Fruit fly (Drosophila melanogaster): Measurements from ENCODE around the gene mip130.

mip130 gene

dm6 chrX:1968581-1969258, 60.7 kb downstream of the mip130 start (continued):
- no peak for TF ChIP-seq CG3838 (GFP tag; optimal IDR thresholded peaks at IDR 0.05)
- TF ChIP-seq pros (GFP tag; optimal IDR thresholded peaks at IDR 0.05), result peak; percentile 18
- TF ChIP-seq trh (GFP tag; optimal IDR thresholded peaks at IDR 0.05), result no peak
- no peak for TF ChIP-seq CG12104 (GFP tag; optimal IDR thresholded peaks at IDR 0.05)
- no peak for TF ChIP-seq CG15696 (tag; optimal IDR thresholded peaks at IDR 0.05)
- TF ChIP-seq gsb-n (tag; optimal IDR thresholded peaks at IDR 0.05), result peak; percentile 41
- TF ChIP-seq gce (GFP tag; IDR thresholded peaks at IDR 0.05), result 0 out of 3 replicates have a peak, but pooled peaks have one; percentile 56
- TF ChIP-seq gsb (GFP tag; IDR thresholded peaks at IDR 0.05), result no peak
- TF ChIP-seq dimm (GFP tag; IDR thresholded peaks at IDR 0.05), result peak; percentile 24; the same call in 1 of the 2 replicates
- no peak for TF ChIP-seq Max (GFP tag; optimal IDR thresholded peaks at IDR 0.05)
- peak; percentile 40 for TF ChIP-seq CG3407 (GFP tag; optimal IDR thresholded peaks at IDR 0.05)
- no peak for TF ChIP-seq YL-1 (GFP tag; optimal IDR thresholded peaks at IDR 0.05)
- TF ChIP-seq CG16863 (GFP tag; optimal IDR thresholded peaks at IDR 0.05), result peak; percentile 53
- no peak for TF ChIP-seq CG1792 (GFP tag; optimal IDR thresholded peaks at IDR 0.05)
- no peak for TF ChIP-seq ems (GFP tag; optimal IDR thresholded peaks at IDR 0.05)
- TF ChIP-seq org-1 (GFP tag; optimal IDR thresholded peaks at IDR 0.05), result peak; percentile 68
- peak; percentile 37; the same call in 1 of the 3 replicates for TF ChIP-seq Mrtf (GFP tag; IDR thresholded peaks at IDR 0.05)
- TF ChIP-seq chinmo (GFP tag; IDR thresholded peaks at IDR 0.05; ENCODE audit: partially characterized antibody), result no peak
- no peak for TF ChIP-seq bigmax (GFP tag; optimal IDR thresholded peaks at IDR 0.05)
- TF ChIP-seq wek (GFP tag; optimal IDR thresholded peaks at IDR 0.05), result peak; percentile 61
- TF ChIP-seq Stat92E (GFP tag; optimal IDR thresholded peaks at IDR 0.05), result no peak
- no peak for TF ChIP-seq inv (GFP tag; IDR thresholded peaks at IDR 0.05; ENCODE audit: partially characterized antibody)
- peak; percentile 39 for TF ChIP-seq PHDP (tag; optimal IDR thresholded peaks at IDR 0.05)
- TF ChIP-seq Lpt (GFP tag; optimal IDR thresholded peaks at IDR 0.05), result no peak
- TF ChIP-seq Bgb (GFP tag; IDR thresholded peaks at IDR 0.05; ENCODE audit: partially characterized antibody), result no peak
- peak; percentile 49 for TF ChIP-seq bcd (GFP tag; optimal IDR thresholded peaks at IDR 0.05)
- TF ChIP-seq Nf-YC (tag; optimal IDR thresholded peaks at IDR 0.05), result peak; percentile 47
- peak; percentile 62 for TF ChIP-seq ssp (GFP tag; IDR thresholded peaks at IDR 0.05)
- no peak for TF ChIP-seq CG4617 (GFP tag; optimal IDR thresholded peaks at IDR 0.05; ENCODE audit: borderline replicate concordance)
- TF ChIP-seq CG7963 (GFP tag; IDR thresholded peaks at IDR 0.05; ENCODE audit: partially characterized antibody), result no peak
- peak; percentile 54; the same call in 1 of the 2 replicates for TF ChIP-seq ttk (GFP tag; IDR thresholded peaks at IDR 0.05)
- peak; percentile 39 for TF ChIP-seq Hsf (GFP tag; optimal IDR thresholded peaks at IDR 0.05)
- no peak for TF ChIP-seq zen (tag; optimal IDR thresholded peaks at IDR 0.05)
- TF ChIP-seq CG9727 (GFP tag; optimal IDR thresholded peaks at IDR 0.05), result no peak
- TF ChIP-seq gcm (GFP tag; optimal IDR thresholded peaks at IDR 0.05), result peak; percentile 51
- peak; percentile 47 for TF ChIP-seq Adf1 (GFP tag; IDR thresholded peaks at IDR 0.05)
- TF ChIP-seq CG2202 (tag; optimal IDR thresholded peaks at IDR 0.05), result peak; percentile 16
- TF ChIP-seq cad (GFP tag; optimal IDR thresholded peaks at IDR 0.05), result no peak
- TF ChIP-seq tx (GFP tag; optimal IDR thresholded peaks at IDR 0.05), result no peak
- TF ChIP-seq Kr (GFP tag; optimal IDR thresholded peaks at IDR 0.05), result no peak
- peak; percentile 32 for TF ChIP-seq MTF-1 (GFP tag; optimal IDR thresholded peaks at IDR 0.05; ENCODE audit: borderline replicate concordance)
- TF ChIP-seq CG14860 (GFP tag; IDR thresholded peaks at IDR 0.05; ENCODE audit: partially characterized antibody), result no peak
- TF ChIP-seq CG17912 (GFP tag; optimal IDR thresholded peaks at IDR 0.05), result no peak
- TF ChIP-seq CG15269 (tag; optimal IDR thresholded peaks at IDR 0.05), result peak; percentile 52
- peak; percentile 11; the same call in 1 of the 2 replicates for TF ChIP-seq CG14014 (GFP tag; IDR thresholded peaks at IDR 0.05)
- peak; percentile 71 for TF ChIP-seq CG12219 (GFP tag; optimal IDR thresholded peaks at IDR 0.05)
- peak; percentile 22 for TF ChIP-seq chn (GFP tag; optimal IDR thresholded peaks at IDR 0.05)
- no peak for TF ChIP-seq Myb (GFP tag; optimal IDR thresholded peaks at IDR 0.05)
- TF ChIP-seq sug (tag; optimal IDR thresholded peaks at IDR 0.05), result peak; percentile 32
